Fruit fly (Drosophila melanogaster) whole organism, adult: Measurements from ENCODE around the gene CG31937.

Source experiments
- CG11617 ChIP-seq: fragments of 200-800 bp; sonication (Bioruptor generic); optimal IDR thresholded peaks from 2 replicates; lab custom pipeline; 2017; ENCODE audit warnings: mild to moderate bottlenecking, missing biosample characterization, missing genetic modification reagents, missing genetic modification characterization
- CG12768 ChIP-seq: fragments of 200-800 bp; sonication (Bioruptor generic); optimal IDR thresholded peaks from 2 replicates; lab custom pipeline; 2017; ENCODE audit warnings: missing biosample characterization, missing genetic modification characterization, mild to moderate bottlenecking, moderate library complexity, missing genetic modification reagents
- CG14711 ChIP-seq: fragments of 200-800 bp; sonication (Bioruptor generic); optimal IDR thresholded peaks from 2 replicates; lab custom pipeline; 2018; ENCODE audit warnings: missing biosample characterization, mild to moderate bottlenecking, missing genetic modification characterization, moderate library complexity
- CG33017 ChIP-seq: fragments of 200-800 bp; sonication (Bioruptor generic); optimal IDR thresholded peaks from 2 replicates; lab custom pipeline; 2018; ENCODE audit warnings: missing biosample characterization, mild to moderate bottlenecking, missing genetic modification characterization, moderate library complexity
- CG5204 ChIP-seq: fragments of 200-800 bp; sonication (Bioruptor generic); optimal IDR thresholded peaks from 2 replicates; lab custom pipeline; 2016; ENCODE audit warnings: missing biosample characterization, missing genetic modification characterization
- CG7101 ChIP-seq: fragments of 200-800 bp; sonication (Bioruptor generic); optimal IDR thresholded peaks from 2 replicates; lab custom pipeline; 2018; ENCODE audit warnings: missing biosample characterization, mild to moderate bottlenecking, missing genetic modification characterization, moderate library complexity
- Hr96 ChIP-seq: fragments of 200-800 bp; sonication (Bioruptor generic); optimal IDR thresholded peaks from 2 replicates; lab custom pipeline; 2016; ENCODE audit warnings: missing biosample characterization, missing genetic modification characterization
- bab1 ChIP-seq: fragments of 200-800 bp; sonication (Bioruptor generic); optimal IDR thresholded peaks from 3 replicates; lab custom pipeline; 2019; ENCODE audit warnings: missing biosample characterization, mild to moderate bottlenecking, missing genetic modification characterization, moderate library complexity
- cic ChIP-seq: fragments of 200-800 bp; sonication (Bioruptor generic); optimal IDR thresholded peaks from 2 replicates; lab custom pipeline; 2017; ENCODE audit warnings: missing biosample characterization, mild to moderate bottlenecking, missing genetic modification characterization, moderate library complexity
- cnc ChIP-seq, 2 experiments: fragments of >200 bp; optimal IDR thresholded peaks; 2 replicates each; lab custom pipeline; 2017
- ovo ChIP-seq: fragments of 200-800 bp; sonication (Bioruptor generic); optimal IDR thresholded peaks from 2 replicates; lab custom pipeline; 2016; ENCODE audit warnings: missing biosample characterization, missing genetic modification characterization
- pad ChIP-seq: fragments of 200-800 bp; sonication (Bioruptor generic); optimal IDR thresholded peaks from 3 replicates; lab custom pipeline; 2017; ENCODE audit warnings: missing biosample characterization, missing genetic modification characterization, mild to moderate bottlenecking, moderate library complexity, missing genetic modification reagents
- tj ChIP-seq: fragments of 200-800 bp; sonication (Bioruptor generic); optimal IDR thresholded peaks from 3 replicates; lab custom pipeline; 2017; ENCODE audit warnings: missing biosample characterization, mild to moderate bottlenecking, missing genetic modification characterization, moderate library complexity
- toe ChIP-seq: fragments of 200-800 bp; sonication (Bioruptor generic); optimal IDR thresholded peaks from 2 replicates; lab custom pipeline; 2016; ENCODE audit warnings: missing biosample characterization, missing genetic modification characterization

DNA sequence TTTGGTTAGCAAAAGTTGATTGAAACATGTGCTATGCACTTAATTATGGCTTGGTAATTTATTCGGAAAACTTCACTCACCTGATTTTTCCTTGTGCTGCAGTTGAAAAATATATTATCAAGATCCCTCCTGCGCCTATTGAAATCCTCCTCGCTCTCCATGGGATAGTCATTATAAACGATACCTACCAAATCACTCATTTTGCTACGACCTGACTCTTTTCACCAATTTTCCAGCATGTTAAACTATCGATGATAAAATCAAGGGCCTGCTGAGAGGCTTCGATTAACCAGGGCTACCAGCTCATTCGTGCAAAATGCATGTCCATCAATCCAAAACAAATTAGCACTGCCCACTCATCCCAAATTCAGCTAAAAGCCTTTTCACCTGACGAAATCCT lies 29.2 kb downstream of the CG31937 start, which contains the start of gene CG17650:
- TF ChIP-seq cic (GFP tag; lab: Kevin White, UChicago) (no peak), Hr96 (GFP tag; lab: Kevin White, UChicago) (no peak), CG12768 (GFP tag; lab: Kevin White, UChicago) (no peak), toe (GFP tag; lab: Kevin White, UChicago) (no peak), CG11617 (GFP tag; lab: Kevin White, UChicago) (no peak), CG14711 (tag; lab: Kevin White, UChicago) (no peak), CG7101 (tag; lab: Kevin White, UChicago) (no peak), CG5204 (GFP tag; lab: Kevin White, UChicago) (no peak), bab1 (GFP tag; lab: Kevin White, UChicago) (no peak), CG33017 (tag; lab: Kevin White, UChicago) (no peak), cnc (optimal IDR thresholded peaks at IDR 0.05; lab: Kevin White, UChicago) (no peak), ovo (no peak), pad (no peak), tj (GFP tag; lab: Kevin White, UChicago) (no peak)
